Worm (Caenorhabditis elegans) whole organism, L4 larva: ENCODE results near the gene srj-22.

Experiments
- ama-1 ChIP-seq: fragments of 150-350 bp; optimal IDR thresholded peaks from 2 replicates; lab custom pipeline; 2014; ENCODE audit warnings: inconsistent platforms, mixed read lengths
- ceh-44 ChIP-seq: fragments of 200-800 bp; sonication (Bioruptor generic); IDR thresholded peaks from 2 replicates; pipeline ENCODE4 v1.3.6; 2022; ENCODE audit warnings: missing genetic modification reagents, missing genetic modification characterization, missing compliant biosample characterization
- fkh-10 ChIP-seq: fragments of 150-350 bp; optimal IDR thresholded peaks from 2 replicates; lab custom pipeline; 2014; ENCODE audit warnings: missing biosample characterization, missing genetic modification reagents, missing genetic modification characterization
- hif-1 ChIP-seq, 2 experiments: sonication (generic microtip); optimal IDR thresholded peaks; 2 replicates each; lab custom pipeline; 2016 to 2017; ENCODE audit warnings: missing compliant biosample characterization in 2 of 2, missing genetic modification characterization in 2 of 2, missing genetic modification reagents in 2 of 2, missing genotype in 2 of 2, mild to moderate bottlenecking in 1 of 2
- jun-1 ChIP-seq: fragments of 150-350 bp; optimal IDR thresholded peaks from 2 replicates; lab custom pipeline; 2014; ENCODE audit warnings: missing biosample characterization, missing genetic modification reagents, missing genetic modification characterization
- nhr-42 ChIP-seq: fragments of 200-800 bp; sonication (Bioruptor generic); IDR thresholded peaks from 2 replicates; pipeline ENCODE4 v1.3.6; 2022; ENCODE audit warnings: missing genetic modification characterization, missing compliant biosample characterization
- nhr-76 ChIP-seq: fragments of 150-350 bp; optimal IDR thresholded peaks from 2 replicates; lab custom pipeline; 2014; ENCODE audit warnings: missing biosample characterization, missing genetic modification characterization
- nhr-77 ChIP-seq: fragments of 150-350 bp; optimal IDR thresholded peaks from 2 replicates; lab custom pipeline; 2014; ENCODE audit warnings: missing biosample characterization, missing genetic modification characterization
- php-3 ChIP-seq: fragments of 200-800 bp; sonication (Bioruptor generic); IDR thresholded peaks from 2 replicates; pipeline ENCODE4 v1.3.6; 2022; ENCODE audit warnings: missing genetic modification reagents, missing genetic modification characterization, missing compliant biosample characterization
- tra-1 ChIP-seq: fragments of 200-800 bp; sonication (Bioruptor generic); IDR thresholded peaks from 2 replicates; pipeline ENCODE4 v1.3.6; 2022; ENCODE audit warnings: missing genetic modification reagents, missing genetic modification characterization, missing compliant biosample characterization
- unc-39 ChIP-seq: sonication (generic microtip); optimal IDR thresholded peaks from 2 replicates; lab custom pipeline; 2017; ENCODE audit warnings: missing biosample characterization, missing genetic modification characterization

DNA sequence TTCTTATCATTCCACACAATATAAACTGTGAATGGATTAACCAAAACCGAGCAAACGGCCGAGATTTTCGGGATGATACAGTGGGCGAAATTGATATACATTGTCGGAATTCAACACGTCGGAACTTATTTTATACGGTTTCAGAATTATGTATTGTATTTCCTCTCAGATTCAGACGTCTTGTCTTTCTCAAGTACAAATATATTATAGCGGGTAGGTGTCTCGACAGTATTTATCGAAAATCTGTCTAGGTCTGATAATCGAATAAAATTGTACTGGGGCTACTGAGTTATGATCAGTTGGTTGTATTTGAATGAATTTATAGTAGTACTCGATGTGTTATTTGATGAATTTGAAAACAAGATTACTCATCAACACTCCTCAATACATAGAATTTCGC lies at the start of gene srj-22:
- no peak for TF ChIP-seq ceh-44 (GFP tag; lab: Robert Waterston, UW)
- no peak for TF ChIP-seq fkh-10 (GFP tag; lab: Kevin White, UChicago)
- TF ChIP-seq nhr-76 (tag; lab: Kevin White, UChicago): no peak
- TF ChIP-seq tra-1 (GFP tag; lab: Robert Waterston, UW): no peak
- no peak for TF ChIP-seq unc-39 (tag; lab: Kevin White, UChicago)
- no peak for TF ChIP-seq nhr-42 (GFP tag; lab: Robert Waterston, UW)
- TF ChIP-seq nhr-77 (tag; lab: Kevin White, UChicago): no peak
- TF ChIP-seq ama-1: no peak
- TF ChIP-seq jun-1: no peak
- TF ChIP-seq hif-1 (tag; optimal IDR thresholded peaks at IDR 0.05; lab: Kevin White, UChicago): no peak
- TF ChIP-seq php-3: no peak
